Fruit fly (Drosophila melanogaster) whole organism, prepupa: Measurements from ENCODE around the gene homer.

Source experiments
- CG10631 ChIP-seq: fragments of 200-800 bp; sonication (Bioruptor generic); optimal IDR thresholded peaks from 2 replicates; lab custom pipeline; 2016; ENCODE audit warnings: missing biosample characterization, missing genetic modification characterization
- CG10669 ChIP-seq: fragments of 200-800 bp; sonication (Bioruptor generic); optimal IDR thresholded peaks from 3 replicates; lab custom pipeline; 2018; ENCODE audit warnings: missing biosample characterization, mild to moderate bottlenecking, missing genetic modification characterization, moderate library complexity
- CG11762 ChIP-seq: fragments of 200-800 bp; sonication (Bioruptor generic); optimal IDR thresholded peaks from 3 replicates; lab custom pipeline; 2016; ENCODE audit warnings: missing biosample characterization, missing genetic modification characterization; ENCODE audit not compliant: insufficient read depth
- CG11902 ChIP-seq: fragments of 200-800 bp; sonication (Bioruptor generic); optimal IDR thresholded peaks from 3 replicates; lab custom pipeline; 2016; ENCODE audit warnings: missing biosample characterization, missing genetic modification characterization
- CG15336 ChIP-seq: fragments of 200-800 bp; sonication (Bioruptor generic); IDR thresholded peaks from 2 replicates; pipeline ENCODE4 v1.3.6; 2022; ENCODE audit warnings: missing biosample characterization, missing genetic modification characterization
- CG1621 ChIP-seq: fragments of 200-800 bp; sonication (Bioruptor generic); optimal IDR thresholded peaks from 3 replicates; lab custom pipeline; 2018; ENCODE audit warnings: missing biosample characterization, mild to moderate bottlenecking, missing genetic modification characterization
- CG16779 ChIP-seq: fragments of 200-800 bp; sonication (Bioruptor generic); optimal IDR thresholded peaks from 3 replicates; lab custom pipeline; 2017; ENCODE audit warnings: missing biosample characterization, mild to moderate bottlenecking, missing genetic modification characterization
- CG3032 ChIP-seq: fragments of 200-800 bp; optimal IDR thresholded peaks from 2 replicates; lab custom pipeline; 2019; ENCODE audit warnings: missing biosample characterization, mild to moderate bottlenecking, missing genetic modification characterization, moderate library complexity
- CG31627 ChIP-seq: fragments of 200-800 bp; sonication (Bioruptor generic); optimal IDR thresholded peaks from 3 replicates; lab custom pipeline; 2016; ENCODE audit warnings: missing biosample characterization, missing genetic modification characterization
- CG34406 ChIP-seq: fragments of 200-800 bp; sonication (Bioruptor generic); optimal IDR thresholded peaks from 3 replicates; lab custom pipeline; 2016; ENCODE audit warnings: missing biosample characterization, missing genetic modification characterization
- CG3919 ChIP-seq: fragments of 200-800 bp; sonication (Bioruptor generic); optimal IDR thresholded peaks from 3 replicates; lab custom pipeline; 2016; ENCODE audit warnings: missing biosample characterization, missing genetic modification characterization
- CG6163 ChIP-seq: fragments of 200-800 bp; sonication (Bioruptor generic); IDR thresholded peaks from 3 replicates; pipeline ENCODE4 v1.3.6; 2022; ENCODE audit warnings: missing biosample characterization, missing genetic modification characterization
- CG6792 ChIP-seq: fragments of 200-800 bp; sonication (Bioruptor generic); optimal IDR thresholded peaks from 3 replicates; lab custom pipeline; 2016; ENCODE audit warnings: missing biosample characterization, missing genetic modification characterization
- CG6854 ChIP-seq: fragments of 200-800 bp; sonication (Bioruptor generic); optimal IDR thresholded peaks from 2 replicates; lab custom pipeline; 2017; ENCODE audit warnings: missing biosample characterization, mild to moderate bottlenecking, missing genetic modification characterization
- CG7368 ChIP-seq: fragments of 200-800 bp; sonication (Bioruptor generic); optimal IDR thresholded peaks from 3 replicates; lab custom pipeline; 2016; ENCODE audit warnings: missing biosample characterization, missing genetic modification characterization
- CG8119 ChIP-seq: fragments of 200-800 bp; sonication (Bioruptor generic); IDR thresholded peaks from 3 replicates; pipeline ENCODE4 v1.3.6; 2022; ENCODE audit warnings: missing biosample characterization, missing genetic modification characterization
- CG8319 ChIP-seq: fragments of 200-800 bp; sonication (Bioruptor generic); optimal IDR thresholded peaks from 3 replicates; lab custom pipeline; 2016; ENCODE audit warnings: missing biosample characterization, missing genetic modification characterization
- CG8632 ChIP-seq: fragments of 200-800 bp; sonication (Bioruptor generic); optimal IDR thresholded peaks from 3 replicates; lab custom pipeline; 2016; ENCODE audit warnings: missing biosample characterization, missing genetic modification characterization
- Eip78C ChIP-seq: fragments of 200-800 bp; sonication (Bioruptor generic); peaks from one replicate; lab custom pipeline; 2016; ENCODE audit warnings: missing biosample characterization, missing genetic modification characterization
- Eip93F ChIP-seq: fragments of 200-800 bp; sonication (Bioruptor generic); optimal IDR thresholded peaks from 2 replicates; lab custom pipeline; 2016; ENCODE audit warnings: missing biosample characterization, mild to moderate bottlenecking, missing genetic modification characterization
- Ets21C ChIP-seq: fragments of 200-800 bp; sonication (Bioruptor generic); optimal IDR thresholded peaks from 3 replicates; lab custom pipeline; 2016; ENCODE audit warnings: missing biosample characterization, missing genetic modification characterization
- Ets96B ChIP-seq: fragments of 200-800 bp; optimal IDR thresholded peaks from 2 replicates; lab custom pipeline; 2019; ENCODE audit warnings: missing biosample characterization, mild to moderate bottlenecking, missing genetic modification characterization, moderate library complexity
- Gug ChIP-seq: fragments of 200-800 bp; sonication (Bioruptor generic); IDR thresholded peaks from 2 replicates; pipeline ENCODE4 v1.3.6; 2022; ENCODE audit warnings: missing biosample characterization, missing genetic modification characterization
- Hr38 ChIP-seq: sonication (Bioruptor generic); optimal IDR thresholded peaks from 2 replicates; lab custom pipeline; 2016; ENCODE audit warnings: missing biosample characterization, missing genetic modification characterization
- Lpt ChIP-seq: fragments of 200-800 bp; sonication (Bioruptor generic); optimal IDR thresholded peaks from 3 replicates; lab custom pipeline; 2016; ENCODE audit warnings: missing biosample characterization, missing genetic modification characterization
- Met ChIP-seq: fragments of 200-800 bp; sonication (Bioruptor generic); optimal IDR thresholded peaks from 3 replicates; lab custom pipeline; 2016; ENCODE audit warnings: missing biosample characterization, missing genetic modification characterization
- OdsH ChIP-seq: fragments of 200-800 bp; sonication (Bioruptor generic); optimal IDR thresholded peaks from 3 replicates; lab custom pipeline; 2016; ENCODE audit warnings: missing biosample characterization, missing genetic modification characterization
- Smox ChIP-seq: fragments of 200-800 bp; sonication (Bioruptor generic); optimal IDR thresholded peaks from 3 replicates; lab custom pipeline; 2016; ENCODE audit warnings: missing biosample characterization, missing genetic modification characterization
- Sox102F ChIP-seq: fragments of 200-800 bp; sonication (Bioruptor generic); optimal IDR thresholded peaks from 2 replicates; lab custom pipeline; 2016; ENCODE audit warnings: missing biosample characterization, mild to moderate bottlenecking, missing genetic modification characterization
- Sox14 ChIP-seq: fragments of 200-800 bp; sonication (Bioruptor generic); optimal IDR thresholded peaks from 3 replicates; lab custom pipeline; 2016; ENCODE audit warnings: missing biosample characterization, missing genetic modification characterization
- achi ChIP-seq: fragments of 200-800 bp; sonication (Bioruptor generic); optimal IDR thresholded peaks from 3 replicates; lab custom pipeline; 2016; ENCODE audit warnings: missing biosample characterization, missing genetic modification characterization
- acj6 ChIP-seq: fragments of 200-800 bp; sonication (Bioruptor generic); optimal IDR thresholded peaks from 3 replicates; lab custom pipeline; 2016; ENCODE audit warnings: missing biosample characterization, missing genetic modification characterization
- cyc ChIP-seq: fragments of 200-800 bp; sonication (Bioruptor generic); optimal IDR thresholded peaks from 3 replicates; lab custom pipeline; 2016; ENCODE audit warnings: missing biosample characterization, missing genetic modification characterization
- dac ChIP-seq: fragments of 200-800 bp; sonication (Bioruptor generic); optimal IDR thresholded peaks from 2 replicates; lab custom pipeline; 2017; ENCODE audit warnings: missing biosample characterization, mild to moderate bottlenecking, missing genetic modification characterization
- dsx ChIP-seq: fragments of 200-800 bp; optimal IDR thresholded peaks from 3 replicates; lab custom pipeline; 2019; ENCODE audit warnings: missing biosample characterization, mild to moderate bottlenecking, missing genetic modification characterization, moderate library complexity; ENCODE audit not compliant: poor library complexity, severe bottlenecking
- esn ChIP-seq: fragments of 200-800 bp; sonication (Bioruptor generic); optimal IDR thresholded peaks from 2 replicates; lab custom pipeline; 2016; ENCODE audit warnings: missing biosample characterization, mild to moderate bottlenecking, missing genetic modification characterization, moderate library complexity
- fd85E ChIP-seq: fragments of 200-800 bp; sonication (Bioruptor generic); optimal IDR thresholded peaks from 3 replicates; lab custom pipeline; 2016; ENCODE audit warnings: missing biosample characterization, missing genetic modification characterization
- fkh ChIP-seq: fragments of 200-800 bp; sonication (Bioruptor generic); optimal IDR thresholded peaks from 3 replicates; lab custom pipeline; 2017; ENCODE audit warnings: missing biosample characterization, mild to moderate bottlenecking, missing genetic modification characterization, moderate library complexity
- lz ChIP-seq: fragments of 200-800 bp; sonication (Bioruptor generic); optimal IDR thresholded peaks from 3 replicates; lab custom pipeline; 2016; ENCODE audit warnings: missing biosample characterization, missing genetic modification characterization
- net ChIP-seq: fragments of 200-800 bp; sonication (Bioruptor generic); optimal IDR thresholded peaks from 3 replicates; lab custom pipeline; 2016; ENCODE audit warnings: missing biosample characterization, missing genetic modification characterization
- pdm3 ChIP-seq: fragments of 200-800 bp; sonication (Bioruptor generic); optimal IDR thresholded peaks from 3 replicates; lab custom pipeline; 2016; ENCODE audit warnings: missing biosample characterization, missing genetic modification characterization
- spab ChIP-seq: fragments of 200-800 bp; sonication (Bioruptor generic); optimal IDR thresholded peaks from 2 replicates; lab custom pipeline; 2017; ENCODE audit warnings: missing biosample characterization, mild to moderate bottlenecking, missing genetic modification characterization, missing genetic modification reagents
- ss ChIP-seq, 2 experiments: fragments of 200-800 bp; sonication (Bioruptor generic); optimal IDR thresholded peaks; 2 replicates in 1 of 2; 3 replicates in 1 of 2; lab custom pipeline; 2017 to 2018; ENCODE audit warnings: mild to moderate bottlenecking in 2 of 2, missing biosample characterization in 2 of 2, missing genetic modification characterization in 2 of 2, moderate library complexity in 1 of 2
- svp ChIP-seq: fragments of 200-800 bp; sonication (Bioruptor generic); peaks from one replicate; lab custom pipeline; 2016; ENCODE audit warnings: missing biosample characterization, missing genetic modification characterization
- topi ChIP-seq: fragments of 200-800 bp; sonication (Bioruptor generic); optimal IDR thresholded peaks from 3 replicates; lab custom pipeline; 2016; ENCODE audit warnings: missing biosample characterization, missing genetic modification characterization

Gene homer

dm6 chr2L:6701409-6702199, 21.6 kb downstream of the homer start (continued):
- TF ChIP-seq fkh (GFP tag; lab: Kevin White, UChicago) (no peak), Hr38 (no peak), CG31627 (GFP tag; lab: Kevin White, UChicago) (no peak), Ets96B (tag; lab: Kevin White, UChicago) (peak; percentile 51), OdsH (GFP tag; lab: Kevin White, UChicago) (peak; percentile 29), ss (GFP tag; optimal IDR thresholded peaks at IDR 0.05; lab: Kevin White, UChicago) (peak; percentile 13 to 18), CG11902 (peak; percentile 22), CG8632 (GFP tag; lab: Kevin White, UChicago) (peak; percentile 6), CG8119 (GFP tag; lab: Robert Waterston, UW) (no peak), Smox (peak; percentile 3), CG16779 (tag; lab: Kevin White, UChicago) (no peak)

dm6 chr2L:6700742-6701141, 22.4 kb downstream of the homer start:
- TF ChIP-seq CG34406 (GFP tag; lab: Kevin White, UChicago): no peak
- TF ChIP-seq fkh (GFP tag; lab: Kevin White, UChicago): peak; percentile 90
- peak; percentile 36 for TF ChIP-seq Eip78C (GFP tag; lab: Kevin White, UChicago)
- TF ChIP-seq CG10631: peak; percentile 2
- TF ChIP-seq topi: no peak
- TF ChIP-seq CG8632 (GFP tag; lab: Kevin White, UChicago): peak; percentile 11

dm6 chr2L:6698387-6698786, 24.8 kb downstream of the homer start:
- TF ChIP-seq lz (GFP tag; lab: Kevin White, UChicago) (peak; percentile 74), Met (GFP tag; lab: Kevin White, UChicago) (peak; percentile 79), CG10631 (peak; percentile 72), CG16779 (tag; lab: Kevin White, UChicago) (no peak), CG7368 (peak; percentile 57), topi (peak; percentile 72), Ets21C (peak; percentile 69), CG3919 (GFP tag; lab: Kevin White, UChicago) (peak; percentile 77), svp (GFP tag; lab: Kevin White, UChicago) (peak; percentile 81), Gug (GFP tag; lab: Robert Waterston, UW) (peak; percentile 75), pdm3 (GFP tag; lab: Kevin White, UChicago) (peak; percentile 77), CG11902 (peak; percentile 56), CG11762 (GFP tag; lab: Kevin White, UChicago) (peak; percentile 48), CG10669 (GFP tag; lab: Kevin White, UChicago) (peak; percentile 58), OdsH (GFP tag; lab: Kevin White, UChicago) (peak; percentile 81), CG1621 (peak; percentile 45), Lpt (GFP tag; lab: Kevin White, UChicago) (peak; percentile 68), Sox102F (GFP tag; lab: Kevin White, UChicago) (peak; percentile 63), CG31627 (GFP tag; lab: Kevin White, UChicago) (peak; percentile 75), CG6163 (peak; percentile 88), net (GFP tag; lab: Kevin White, UChicago) (peak; percentile 57), CG6792 (GFP tag; lab: Kevin White, UChicago) (peak; percentile 51), cyc (peak; percentile 74), Sox14 (GFP tag; lab: Kevin White, UChicago) (peak; percentile 73), Hr38 (no peak), Smox (peak; percentile 73), Ets96B (tag; lab: Kevin White, UChicago) (peak; percentile 67), Eip93F (GFP tag; lab: Kevin White, UChicago) (no peak), acj6 (GFP tag; lab: Kevin White, UChicago) (peak; percentile 66), achi (GFP tag; lab: Kevin White, UChicago) (peak; percentile 65), dac (GFP tag; lab: Kevin White, UChicago) (peak; percentile 34), CG15336 (GFP tag; lab: Robert Waterston, UW) (peak; percentile 83), CG34406 (GFP tag; lab: Kevin White, UChicago) (peak; percentile 69), esn (GFP tag; lab: Kevin White, UChicago) (peak; percentile 79), CG3032 (tag; lab: Kevin White, UChicago) (peak; percentile 49), CG6854 (GFP tag; lab: Kevin White, UChicago) (peak; percentile 44), spab (peak; percentile 50), CG8319 (GFP tag; lab: Kevin White, UChicago) (peak; percentile 40), dsx (peak; percentile 45), fd85E (GFP tag; lab: Kevin White, UChicago) (no peak)
